Worm (Caenorhabditis elegans): ENCODE results near the gene F56D1.1.

ce11 chrII:5521411-5521810 is 43.0 kb downstream of the F56D1.1 start, which contains the start of gene ZK177.12:
- no peak for TF ChIP-seq tbx-2 (tag; optimal IDR thresholded peaks at IDR 0.05)
- TF ChIP-seq pha-4 (tag; optimal IDR thresholded peaks at IDR 0.05), result no peak
- TF ChIP-seq ets-4 (tag; optimal IDR thresholded peaks at IDR 0.05), result no peak
- TF ChIP-seq fkh-10 (GFP tag; optimal IDR thresholded peaks at IDR 0.05), result no peak
- TF ChIP-seq elt-2 (tag; optimal IDR thresholded peaks at IDR 0.05), result no peak
- TF ChIP-seq elt-4 (tag; optimal IDR thresholded peaks at IDR 0.05), result no peak
- TF ChIP-seq pqm-1 (tag; optimal IDR thresholded peaks at IDR 0.05), result no peak
- no peak for TF ChIP-seq ztf-16 (tag; optimal IDR thresholded peaks at IDR 0.05)
- no peak for TF ChIP-seq F13H6.1 (tag; optimal IDR thresholded peaks at IDR 0.05)
- TF ChIP-seq ttx-3 (tag; optimal IDR thresholded peaks at IDR 0.05), result no peak
- TF ChIP-seq unc-86 (tag; optimal IDR thresholded peaks at IDR 0.05), result no peak
- TF ChIP-seq syd-9 (tag; optimal IDR thresholded peaks at IDR 0.05), result no peak
- TF ChIP-seq T23F11.4 (GFP tag; optimal IDR thresholded peaks at IDR 0.05), result no peak
